Fruit fly (Drosophila melanogaster) S2 (cell line): ENCODE measurements around the gene CG14223.

Experiments used
- CG8478 ChIP-seq: fragments of >200 bp; optimal IDR thresholded peaks from 2 replicates; lab custom pipeline; 2018
- CTCF ChIP-seq, 2 experiments: fragments of >200 bp; optimal IDR thresholded peaks; 2 replicates each; lab custom pipeline; 2018

DNA sequence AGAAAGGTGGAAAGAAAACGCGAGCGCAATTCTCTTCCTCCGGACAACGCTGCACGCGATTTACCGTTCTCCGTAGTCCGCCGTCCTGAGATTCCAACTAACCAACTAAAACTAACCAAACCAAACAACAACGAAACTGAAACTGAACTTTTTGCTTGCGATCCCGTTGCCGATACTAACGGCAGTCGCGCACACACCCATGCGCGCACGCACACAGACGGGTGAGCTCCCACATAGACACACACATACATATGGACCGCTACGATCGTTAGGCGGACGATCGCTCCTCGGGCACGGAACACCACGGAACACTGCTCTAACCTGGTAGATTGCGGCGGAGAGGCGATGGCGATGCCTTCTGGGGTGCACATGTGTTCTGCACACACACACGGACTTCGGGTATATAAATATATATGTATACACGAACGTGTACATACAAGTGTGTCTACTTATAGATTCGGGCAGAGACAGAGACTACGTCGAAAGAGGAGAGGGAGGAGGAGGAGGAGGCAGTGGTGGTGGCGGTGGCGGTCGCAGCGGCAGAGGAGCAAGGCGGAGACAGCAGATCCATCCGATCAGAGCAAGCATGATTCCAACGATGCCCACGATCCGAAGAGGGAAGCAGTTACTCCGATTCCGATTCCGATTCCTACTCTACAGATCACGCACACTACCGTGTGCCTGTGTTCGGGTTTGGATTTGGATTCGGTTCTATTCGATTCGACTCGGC lies 49.3 kb upstream of the CG14223 start, which contains the start of gene meso18E:
- TF ChIP-seq CTCF (optimal IDR thresholded peaks at IDR 0.05; lab: Kevin White, UChicago) (no peak), CG8478 (lab: Kevin White, UChicago) (no peak)
